Worm (Caenorhabditis elegans) whole organism, young adult: ENCODE data around the gene igeg-2.

Experiments
- B0336.3 ChIP-seq: fragments of 200-800 bp; sonication (Bioruptor generic); IDR thresholded peaks from 2 replicates; pipeline ENCODE4 v1.3.6; 2022; ENCODE audit warnings: missing genetic modification characterization, missing compliant biosample characterization
- C17E4.6 ChIP-seq: fragments of 200-800 bp; sonication (Bioruptor generic); IDR thresholded peaks from 2 replicates; pipeline ENCODE4 v1.3.6; 2022; ENCODE audit warnings: missing genetic modification reagents, missing genetic modification characterization, missing compliant biosample characterization
- D2030.7 ChIP-seq: fragments of 200-800 bp; sonication (Bioruptor generic); IDR thresholded peaks from 2 replicates; pipeline ENCODE4 v1.3.6; 2022; ENCODE audit warnings: missing genetic modification reagents, missing genetic modification characterization, missing compliant biosample characterization
- F33H1.4 ChIP-seq: fragments of 200-800 bp; sonication (Bioruptor generic); IDR thresholded peaks from 2 replicates; pipeline ENCODE4 v1.3.6; 2022; ENCODE audit warnings: missing genetic modification reagents, missing genetic modification characterization, missing compliant biosample characterization
- F39B2.1 ChIP-seq: fragments of 200-800 bp; sonication (Bioruptor generic); IDR thresholded peaks from 2 replicates; pipeline ENCODE4 v1.3.6; 2022; ENCODE audit warnings: missing genetic modification reagents, missing genetic modification characterization, missing compliant biosample characterization
- F52B5.7 ChIP-seq: sonication (generic microtip); optimal IDR thresholded peaks from 2 replicates; lab custom pipeline; 2016; ENCODE audit warnings: mild to moderate bottlenecking, missing genetic modification characterization, missing compliant biosample characterization
- K11D2.4 ChIP-seq: fragments of 200-800 bp; sonication (Bioruptor generic); IDR thresholded peaks from 2 replicates; pipeline ENCODE4 v1.3.6; 2022; ENCODE audit warnings: missing genetic modification reagents, missing genetic modification characterization, missing compliant biosample characterization
- Y67H2A.10 ChIP-seq: fragments of 200-800 bp; sonication (Bioruptor generic); conservative IDR thresholded peaks from 2 replicates; pipeline ENCODE4 v1.3.6; 2022; ENCODE audit warnings: missing genetic modification reagents, missing genetic modification characterization, missing compliant biosample characterization
- akir-1 ChIP-seq: fragments of 200-800 bp; sonication (Bioruptor generic); optimal IDR thresholded peaks from 2 replicates; lab custom pipeline; 2018; ENCODE audit warnings: mild to moderate bottlenecking, missing genetic modification characterization, moderate library complexity, missing compliant biosample characterization
- ama-1 ChIP-seq, 3 experiments: fragments of 150-350 bp in 1 of 3; sonication (generic microtip) in 2 of 3; optimal IDR thresholded peaks; 2 replicates each; lab custom pipeline; 2014 to 2018; ENCODE audit warnings: missing biosample characterization in 2 of 3, missing genetic modification characterization in 2 of 3, missing genetic modification reagents in 2 of 3
- atf-7 ChIP-seq: sonication (generic microtip); optimal IDR thresholded peaks from 2 replicates; lab custom pipeline; 2017; ENCODE audit warnings: mild to moderate bottlenecking, missing genetic modification characterization, missing compliant biosample characterization
- cebp-1 ChIP-seq, 2 experiments: fragments of 200-800 bp in 1 of 2; sonication (Bioruptor generic) in 1 of 2; sonication (generic microtip) in 1 of 2; IDR thresholded peaks in 1 of 2; optimal IDR thresholded peaks in 1 of 2; 2 replicates each; pipeline versions ENCODE4 v1.3.6 to Lab custom; 2017 to 2022; ENCODE audit warnings: missing compliant biosample characterization in 2 of 2, missing genetic modification characterization in 2 of 2, mild to moderate bottlenecking in 1 of 2, missing genetic modification reagents in 1 of 2, moderate library complexity in 1 of 2
- cebp-2 ChIP-seq: fragments of 200-800 bp; sonication (Bioruptor generic); IDR thresholded peaks from 2 replicates; pipeline ENCODE4 v1.3.6; 2022; ENCODE audit warnings: missing genetic modification characterization, missing compliant biosample characterization
- ceh-100 ChIP-seq: fragments of 200-800 bp; sonication (Bioruptor generic); IDR thresholded peaks from 2 replicates; pipeline ENCODE4 v1.3.6; 2022; ENCODE audit warnings: missing genetic modification reagents, missing genetic modification characterization, missing compliant biosample characterization
- ceh-91 ChIP-seq: fragments of 200-800 bp; sonication (Bioruptor generic); IDR thresholded peaks from 2 replicates; pipeline ENCODE4 v1.3.6; 2022; ENCODE audit warnings: missing genetic modification reagents, missing genetic modification characterization, missing compliant biosample characterization
- chd-7 ChIP-seq: sonication (generic microtip); optimal IDR thresholded peaks from 2 replicates; lab custom pipeline; 2016; ENCODE audit warnings: mild to moderate bottlenecking, missing genetic modification characterization, moderate library complexity, missing compliant biosample characterization
- dox-1 ChIP-seq: fragments of 200-800 bp; sonication (Bioruptor generic); IDR thresholded peaks from 2 replicates; pipeline ENCODE4 v1.3.6; 2022; ENCODE audit warnings: missing genetic modification reagents, missing genetic modification characterization, missing compliant biosample characterization
- dpff-1 ChIP-seq: sonication (generic microtip); optimal IDR thresholded peaks from 2 replicates; lab custom pipeline; 2017; ENCODE audit warnings: mild to moderate bottlenecking, missing genetic modification characterization, missing compliant biosample characterization
- egrh-3 ChIP-seq: fragments of 200-800 bp; sonication (Bioruptor generic); IDR thresholded peaks from 2 replicates; pipeline ENCODE4 v1.3.6; 2022; ENCODE audit warnings: missing genetic modification reagents, missing genetic modification characterization, missing compliant biosample characterization
- hlh-12 ChIP-seq: sonication (generic microtip); optimal IDR thresholded peaks from 2 replicates; lab custom pipeline; 2016; ENCODE audit warnings: missing genetic modification characterization, missing compliant biosample characterization
- hmg-1.2 ChIP-seq: fragments of 200-800 bp; sonication (Bioruptor generic); IDR thresholded peaks from 2 replicates; pipeline ENCODE4 v1.3.6; 2022; ENCODE audit warnings: missing genetic modification reagents, missing genetic modification characterization, missing compliant biosample characterization
- hmg-20 ChIP-seq: fragments of 200-800 bp; sonication (Bioruptor generic); IDR thresholded peaks from 2 replicates; pipeline ENCODE4 v1.3.6; 2022; ENCODE audit warnings: missing genetic modification reagents, missing genetic modification characterization, missing compliant biosample characterization
- let-607 ChIP-seq, 2 experiments: fragments of 200-800 bp in 1 of 2; sonication (Bioruptor generic) in 1 of 2; sonication (generic microtip) in 1 of 2; optimal IDR thresholded peaks; 2 replicates each; lab custom pipeline; 2016 to 2018; ENCODE audit warnings: mild to moderate bottlenecking in 2 of 2, missing compliant biosample characterization in 2 of 2, missing genetic modification characterization in 2 of 2, moderate library complexity in 2 of 2, missing genotype in 1 of 2
- lin-40 ChIP-seq: sonication (generic microtip); optimal IDR thresholded peaks from 2 replicates; lab custom pipeline; 2016; ENCODE audit warnings: missing genetic modification characterization, mild to moderate bottlenecking, missing compliant biosample characterization, missing genotype, missing genetic modification reagents
- lin-54 ChIP-seq: fragments of 200-800 bp; sonication (Bioruptor generic); optimal IDR thresholded peaks from 2 replicates; lab custom pipeline; 2018; ENCODE audit warnings: mild to moderate bottlenecking, missing genetic modification characterization, missing compliant biosample characterization
- lir-1 ChIP-seq: fragments of 200-800 bp; sonication (Bioruptor generic); conservative IDR thresholded peaks from 2 replicates; pipeline ENCODE4 v1.3.6; 2022; ENCODE audit warnings: missing genetic modification reagents, missing genetic modification characterization, missing compliant biosample characterization
- mcd-1 ChIP-seq: fragments of 200-800 bp; sonication (Bioruptor generic); IDR thresholded peaks from 2 replicates; pipeline ENCODE4 v1.3.6; 2022; ENCODE audit warnings: missing genetic modification reagents, missing genetic modification characterization, missing compliant biosample characterization
- mes-4 ChIP-seq: sonication (generic microtip); optimal IDR thresholded peaks from 2 replicates; lab custom pipeline; 2016; ENCODE audit warnings: missing genotype, missing genetic modification characterization, missing compliant biosample characterization
- mxl-1 ChIP-seq: sonication (generic microtip); optimal IDR thresholded peaks from 2 replicates; lab custom pipeline; 2016; ENCODE audit warnings: missing genetic modification characterization, missing compliant biosample characterization
- nfyb-1 ChIP-seq: fragments of 200-800 bp; sonication (Bioruptor generic); IDR thresholded peaks from 2 replicates; pipeline ENCODE4 v1.3.6; 2022; ENCODE audit warnings: missing genetic modification reagents, missing genetic modification characterization, missing compliant biosample characterization
- nhr-27 ChIP-seq: fragments of 200-800 bp; sonication (Bioruptor generic); optimal IDR thresholded peaks from 2 replicates; lab custom pipeline; 2018; ENCODE audit warnings: mild to moderate bottlenecking, missing genetic modification characterization, moderate library complexity, missing compliant biosample characterization
- nhr-80 ChIP-seq: sonication (generic microtip); optimal IDR thresholded peaks from 2 replicates; lab custom pipeline; 2016; ENCODE audit warnings: missing genetic modification characterization, missing compliant biosample characterization
- pha-4 ChIP-seq: fragments of 150-350 bp; sonication (generic microtip); optimal IDR thresholded peaks from 2 replicates; lab custom pipeline; 2014; ENCODE audit warnings: missing biosample characterization, missing genetic modification reagents, missing genetic modification characterization
- rec-8 ChIP-seq, 2 experiments: sonication (generic microtip); optimal IDR thresholded peaks; 2 replicates each; lab custom pipeline; 2016; ENCODE audit warnings: mild to moderate bottlenecking in 2 of 2, missing genetic modification characterization in 2 of 2, missing genetic modification reagents in 2 of 2, missing genotype in 2 of 2, missing biosample characterization in 1 of 2, missing compliant biosample characterization in 1 of 2, moderate library complexity in 1 of 2
- snpc-4 ChIP-seq, 5 experiments: fragments of 150-350 bp in 1 of 5; sonication (generic microtip) in 4 of 5; optimal IDR thresholded peaks; 2 replicates each; lab custom pipeline; 2014 to 2018; ENCODE audit warnings: missing genetic modification characterization in 5 of 5, missing biosample characterization in 3 of 5, antibody characterized with exemption in 2 of 5, mild to moderate bottlenecking in 2 of 5, missing compliant biosample characterization in 2 of 5, missing genotype in 2 of 5, moderate library complexity in 2 of 5, missing genetic modification reagents in 1 of 5
- somi-1 ChIP-seq: fragments of 200-800 bp; sonication (Bioruptor generic); optimal IDR thresholded peaks from 2 replicates; lab custom pipeline; 2018; ENCODE audit warnings: mild to moderate bottlenecking, missing genetic modification characterization, missing compliant biosample characterization
- unc-62 ChIP-seq: fragments of 150-350 bp; optimal IDR thresholded peaks from 2 replicates; lab custom pipeline; 2014; ENCODE audit warnings: missing biosample characterization, missing genetic modification reagents, missing genetic modification characterization
- zfh-2 ChIP-seq: fragments of 200-800 bp; sonication (Bioruptor generic); conservative IDR thresholded peaks from 2 replicates; pipeline ENCODE4 v1.3.6; 2022; ENCODE audit warnings: missing genetic modification reagents, missing genetic modification characterization, missing compliant biosample characterization
- ztf-25 ChIP-seq: fragments of 200-800 bp; sonication (Bioruptor generic); IDR thresholded peaks from 2 replicates; pipeline ENCODE4 v1.3.6; 2022; ENCODE audit warnings: missing genetic modification reagents, missing genetic modification characterization, missing compliant biosample characterization
- ztf-26 ChIP-seq: sonication (generic microtip); optimal IDR thresholded peaks from 2 replicates; lab custom pipeline; 2017; ENCODE audit warnings: missing genetic modification characterization, missing compliant biosample characterization

Gene igeg-2

ce11 chrX:11472953-11473671 lies 26.7 kb upstream of the igeg-2 start (continued):
- no peak for TF ChIP-seq lin-54 (GFP tag; lab: Kevin White, UChicago)
- no peak for TF ChIP-seq D2030.7
- peak; percentile 35 for TF ChIP-seq ztf-26 (tag; lab: Kevin White, UChicago)
- TF ChIP-seq pha-4: no peak
- peak; percentile 23 for TF ChIP-seq dpff-1 (tag; lab: Kevin White, UChicago)
- 0 out of 2 replicates have a peak, but pooled peaks have one; percentile 22 for TF ChIP-seq mcd-1 (GFP tag; lab: Robert Waterston, UW)
- TF ChIP-seq ama-1 (optimal IDR thresholded peaks at IDR 0.05; lab: Kevin White, UChicago): no peak
- no peak for TF ChIP-seq ama-1 (GFP tag; optimal IDR thresholded peaks at IDR 0.05; lab: Kevin White, UChicago)
- TF ChIP-seq nhr-80: no peak
- peak; percentile 48 for TF ChIP-seq chd-7 (tag; lab: Kevin White, UChicago)
- TF ChIP-seq K11D2.4: no peak
- no peak for TF ChIP-seq snpc-4 (GFP tag; optimal IDR thresholded peaks at IDR 0.05; lab: Kevin White, UChicago)
- TF ChIP-seq snpc-4 (tag; optimal IDR thresholded peaks at IDR 0.05; lab: Kevin White, UChicago): peak in 2 of 4 experiments; percentile 21 to 54
- TF ChIP-seq rec-8 (tag; optimal IDR thresholded peaks at IDR 0.05; lab: Kevin White, UChicago): no peak
- TF ChIP-seq hmg-20 (GFP tag; lab: Robert Waterston, UW): no peak
- no peak for TF ChIP-seq cebp-1 (GFP tag; IDR thresholded peaks at IDR 0.05; lab: Robert Waterston, UW)
- TF ChIP-seq cebp-1 (tag; optimal IDR thresholded peaks at IDR 0.05; lab: Kevin White, UChicago): peak; percentile 65
- no peak for TF ChIP-seq hlh-12 (tag; lab: Kevin White, UChicago)
- peak; percentile 48; the same call in 1 of the 2 replicates for TF ChIP-seq B0336.3 (GFP tag; lab: Robert Waterston, UW)
- TF ChIP-seq ceh-91: no peak
- TF ChIP-seq dox-1 (GFP tag; lab: Robert Waterston, UW): peak; percentile 68
- TF ChIP-seq mxl-1: no peak
- TF ChIP-seq atf-7 (tag; lab: Kevin White, UChicago): peak; percentile 24
- TF ChIP-seq hmg-1.2 (GFP tag; lab: Robert Waterston, UW): no peak; the same call in 1 of the 2 replicates
- no peak for TF ChIP-seq mes-4 (tag; lab: Kevin White, UChicago)
- peak; percentile 32 for TF ChIP-seq somi-1 (GFP tag; lab: Kevin White, UChicago)
- peak; percentile 66 for TF ChIP-seq lin-40 (tag; lab: Kevin White, UChicago)
- peak; percentile 84 for TF ChIP-seq egrh-3
- TF ChIP-seq F39B2.1 (GFP tag; lab: Robert Waterston, UW): no peak
- no peak for TF ChIP-seq ceh-100
- TF ChIP-seq ztf-25: no peak
- no peak for TF ChIP-seq unc-62 (GFP tag; lab: Kevin White, UChicago)
- no peak for TF ChIP-seq cebp-2 (GFP tag; lab: Robert Waterston, UW)
- no peak for TF ChIP-seq nhr-27 (tag; lab: Kevin White, UChicago)
- TF ChIP-seq C17E4.6: no peak

ce11 chrX:11472407-11472806 lies 26.0 kb upstream of the igeg-2 start:
- TF ChIP-seq Y67H2A.10 (GFP tag; lab: Robert Waterston, UW) (no peak), ceh-100 (no peak), nhr-80 (no peak), lir-1 (GFP tag; lab: Robert Waterston, UW) (no peak), F33H1.4 (GFP tag; lab: Robert Waterston, UW) (no peak), let-607 (tag; optimal IDR thresholded peaks at IDR 0.05; lab: Kevin White, UChicago) (no peak), mcd-1 (GFP tag; lab: Robert Waterston, UW) (no peak), F52B5.7 (no peak), hmg-1.2 (GFP tag; lab: Robert Waterston, UW) (no peak), akir-1 (GFP tag; lab: Kevin White, UChicago) (no peak), cebp-2 (GFP tag; lab: Robert Waterston, UW) (no peak), nhr-27 (tag; lab: Kevin White, UChicago) (no peak), lin-54 (GFP tag; lab: Kevin White, UChicago) (no peak), zfh-2 (GFP tag; lab: Robert Waterston, UW) (no peak), mxl-1 (no peak), nfyb-1 (GFP tag; lab: Robert Waterston, UW) (no peak)
